Worm (Caenorhabditis elegans) whole organism, L2 larva: ENCODE measurements around the gene col-146.

Experiments used
- Y55F3AM.14 ChIP-seq: fragments of 200-800 bp; sonication (Bioruptor generic); optimal IDR thresholded peaks from 2 replicates; lab custom pipeline; 2018; ENCODE audit warnings: mild to moderate bottlenecking, missing genetic modification characterization, missing compliant biosample characterization
- alr-1 ChIP-seq: fragments of 150-350 bp; optimal IDR thresholded peaks from 2 replicates; lab custom pipeline; 2014; ENCODE audit warnings: missing biosample characterization, missing genetic modification characterization
- elt-1 ChIP-seq: fragments of 150-350 bp; optimal IDR thresholded peaks from 2 replicates; lab custom pipeline; 2014; ENCODE audit warnings: missing biosample characterization, missing genetic modification characterization
- gmeb-1 ChIP-seq: fragments of 150-350 bp; optimal IDR thresholded peaks from 2 replicates; lab custom pipeline; 2014; ENCODE audit warnings: missing biosample characterization, missing genetic modification characterization
- lin-13 ChIP-seq: fragments of 150-350 bp; optimal IDR thresholded peaks from 2 replicates; lab custom pipeline; 2014; ENCODE audit warnings: missing biosample characterization, missing genetic modification reagents, missing genetic modification characterization
- nhr-11 ChIP-seq: fragments of 150-350 bp; optimal IDR thresholded peaks from 2 replicates; lab custom pipeline; 2014; ENCODE audit warnings: missing biosample characterization, missing genetic modification characterization
- nhr-23 ChIP-seq: fragments of 150-350 bp; optimal IDR thresholded peaks from 2 replicates; lab custom pipeline; 2014; ENCODE audit warnings: missing biosample characterization, missing genetic modification reagents, missing genetic modification characterization
- nhr-237 ChIP-seq: fragments of 150-350 bp; optimal IDR thresholded peaks from 2 replicates; lab custom pipeline; 2014; ENCODE audit warnings: missing biosample characterization, missing genetic modification characterization
- nhr-77 ChIP-seq: fragments of 150-350 bp; optimal IDR thresholded peaks from 2 replicates; lab custom pipeline; 2014; ENCODE audit warnings: missing biosample characterization, missing genetic modification characterization
- sem-4 ChIP-seq: fragments of 150-350 bp; optimal IDR thresholded peaks from 2 replicates; lab custom pipeline; 2014; ENCODE audit warnings: missing biosample characterization, missing genetic modification reagents, missing genetic modification characterization
- unc-39 ChIP-seq: fragments of 150-350 bp; optimal IDR thresholded peaks from 2 replicates; lab custom pipeline; 2014; ENCODE audit warnings: missing biosample characterization, missing genetic modification characterization

- TF ChIP-seq elt-1 (tag; lab: Kevin White, UChicago) (no peak), Y55F3AM.14 (GFP tag; lab: Kevin White, UChicago) (no peak), nhr-77 (no peak), gmeb-1 (no peak), unc-39 (no peak), nhr-23 (tag; lab: Kevin White, UChicago) (no peak), alr-1 (no peak), nhr-237 (no peak), lin-13 (no peak), nhr-11 (tag; lab: Kevin White, UChicago) (no peak), sem-4 (tag; lab: Kevin White, UChicago) (no peak)
Measured at ce11 chrV:9588574-9588973, 41.2 kb upstream of the col-146 start.
